Fruit fly (Drosophila melanogaster) whole organism, embryonic: ENCODE measurements around the gene CG8483.

ENCODE experiments used
- B-H2 ChIP-seq: fragments of 200-800 bp; sonication (Bioruptor generic); optimal IDR thresholded peaks from 2 replicates; lab custom pipeline; 2018; ENCODE audit warnings: missing biosample characterization, mild to moderate bottlenecking, missing genetic modification characterization
- Bdp1 ChIP-seq: fragments of 200-800 bp; sonication (Bioruptor generic); optimal IDR thresholded peaks from 3 replicates; lab custom pipeline; 2016; ENCODE audit warnings: missing biosample characterization, missing genetic modification characterization
- CG10654 ChIP-seq: fragments of 200-800 bp; sonication (Bioruptor generic); optimal IDR thresholded peaks from 2 replicates; lab custom pipeline; 2016; ENCODE audit warnings: missing biosample characterization, missing genetic modification characterization
- CG11696 ChIP-seq: fragments of 200-800 bp; sonication (Bioruptor generic); IDR thresholded peaks from 2 replicates; pipeline ENCODE4 v1.3.6; 2022; ENCODE audit warnings: missing biosample characterization, missing genetic modification characterization
- CG11723 ChIP-seq: fragments of 200-800 bp; sonication (Bioruptor generic); optimal IDR thresholded peaks from 2 replicates; lab custom pipeline; 2017; ENCODE audit warnings: missing biosample characterization, mild to moderate bottlenecking, missing genetic modification characterization
- CG16815 ChIP-seq: fragments of 200-800 bp; sonication (Bioruptor generic); optimal IDR thresholded peaks from 3 replicates; lab custom pipeline; 2017; ENCODE audit warnings: missing biosample characterization, mild to moderate bottlenecking, missing genetic modification characterization
- CG16863 ChIP-seq: fragments of 200-800 bp; sonication (Bioruptor generic); optimal IDR thresholded peaks from 3 replicates; lab custom pipeline; 2016; ENCODE audit warnings: missing biosample characterization, missing genetic modification characterization
- CG17186 ChIP-seq: fragments of 200-800 bp; sonication (Bioruptor generic); optimal IDR thresholded peaks from 3 replicates; lab custom pipeline; 2017; ENCODE audit warnings: missing biosample characterization, missing genetic modification reagents, missing genetic modification characterization
- CG17328 ChIP-seq: fragments of 200-800 bp; sonication (Bioruptor generic); IDR thresholded peaks from 2 replicates; pipeline ENCODE4 v1.3.6; 2022; ENCODE audit warnings: missing biosample characterization, missing genetic modification characterization
- CG18476 ChIP-seq: fragments of 200-800 bp; sonication (Bioruptor generic); optimal IDR thresholded peaks from 2 replicates; lab custom pipeline; 2016; ENCODE audit warnings: missing biosample characterization, mild to moderate bottlenecking, missing genetic modification characterization
- CG18599 ChIP-seq: fragments of 200-800 bp; sonication (Bioruptor generic); optimal IDR thresholded peaks from 3 replicates; lab custom pipeline; 2017; ENCODE audit warnings: missing biosample characterization, missing genetic modification characterization, mild to moderate bottlenecking, moderate library complexity, missing genetic modification reagents
- CG5245 ChIP-seq: fragments of 200-800 bp; sonication (Bioruptor generic); optimal IDR thresholded peaks from 3 replicates; lab custom pipeline; 2016; ENCODE audit warnings: missing biosample characterization, missing genetic modification characterization
- CG9797 ChIP-seq: fragments of 200-800 bp; sonication (Bioruptor generic); optimal IDR thresholded peaks from 3 replicates; lab custom pipeline; 2018; ENCODE audit warnings: missing biosample characterization, mild to moderate bottlenecking, missing genetic modification characterization
- CG9932 ChIP-seq: fragments of 200-800 bp; sonication (Bioruptor generic); IDR thresholded peaks from 2 replicates; pipeline ENCODE4 v1.3.6; 2022; ENCODE audit warnings: missing biosample characterization, missing genetic modification characterization
- Eip74EF ChIP-seq, 2 experiments: fragments of 200-800 bp in 1 of 2; fragments of >200 bp in 1 of 2; sonication (Bioruptor generic) in 1 of 2; optimal IDR thresholded peaks; 2 replicates each; lab custom pipeline; 2017 to 2019; ENCODE audit warnings: missing biosample characterization in 2 of 2, missing genetic modification characterization in 2 of 2, mild to moderate bottlenecking in 1 of 2, moderate library complexity in 1 of 2
- Hr3 ChIP-seq: fragments of 200-800 bp; sonication (Bioruptor generic); optimal IDR thresholded peaks from 3 replicates; lab custom pipeline; 2016; ENCODE audit warnings: missing biosample characterization, missing genetic modification characterization
- MBD-R2 ChIP-seq: fragments of 200-800 bp; sonication (Bioruptor generic); IDR thresholded peaks from 2 replicates; pipeline ENCODE4 v1.3.6; 2022; ENCODE audit warnings: missing biosample characterization, missing genetic modification characterization
- Mad ChIP-seq: fragments of 200-800 bp; sonication (Bioruptor generic); optimal IDR thresholded peaks from 2 replicates; lab custom pipeline; 2016; ENCODE audit warnings: missing biosample characterization, missing genetic modification characterization
- Med ChIP-seq: fragments of 200-800 bp; sonication (Bioruptor generic); peaks from one replicate; lab custom pipeline; 2016; ENCODE audit warnings: missing biosample characterization, missing genetic modification characterization, mild to moderate bottlenecking, inconsistent platforms, moderate library complexity
- NFAT ChIP-seq: fragments of 200-800 bp; sonication (Bioruptor generic); IDR thresholded peaks from 2 replicates; pipeline ENCODE4 v1.3.6; 2022; ENCODE audit warnings: missing biosample characterization, missing genetic modification characterization
- NK7.1 ChIP-seq: fragments of 200-800 bp; sonication (Bioruptor generic); optimal IDR thresholded peaks from 3 replicates; lab custom pipeline; 2016; ENCODE audit warnings: missing biosample characterization, missing genetic modification characterization
- Neu2 ChIP-seq: fragments of 200-800 bp; sonication (Bioruptor generic); optimal IDR thresholded peaks from 3 replicates; lab custom pipeline; 2016; ENCODE audit warnings: missing biosample characterization, missing genetic modification characterization, borderline replicate concordance
- Pdp1 ChIP-seq, 2 experiments: fragments of 200-800 bp; sonication (Bioruptor generic); optimal IDR thresholded peaks; 3 replicates each; lab custom pipeline; 2016; ENCODE audit warnings: missing biosample characterization in 2 of 2, missing genetic modification characterization in 2 of 2, mild to moderate bottlenecking in 1 of 2, moderate library complexity in 1 of 2
- Ravus ChIP-seq: fragments of 200-800 bp; sonication (Bioruptor generic); IDR thresholded peaks from 2 replicates; pipeline ENCODE4 v1.3.6; 2022; ENCODE audit warnings: missing biosample characterization, missing genetic modification characterization
- Sox100B ChIP-seq: fragments of 200-800 bp; sonication (Bioruptor generic); optimal IDR thresholded peaks from 3 replicates; lab custom pipeline; 2018; ENCODE audit warnings: missing biosample characterization, mild to moderate bottlenecking, missing genetic modification characterization
- Sox102F ChIP-seq: fragments of 200-800 bp; sonication (Bioruptor generic); optimal IDR thresholded peaks from 2 replicates; lab custom pipeline; 2018; ENCODE audit warnings: missing biosample characterization, mild to moderate bottlenecking, missing genetic modification characterization, moderate library complexity
- Usf ChIP-seq: fragments of 200-800 bp; sonication (Bioruptor generic); optimal IDR thresholded peaks from 2 replicates; lab custom pipeline; 2017; ENCODE audit warnings: missing genotype, missing biosample characterization, missing genetic modification characterization
- ac ChIP-seq: fragments of 200-800 bp; sonication (Bioruptor generic); optimal IDR thresholded peaks from 3 replicates; lab custom pipeline; 2017; ENCODE audit warnings: missing biosample characterization, mild to moderate bottlenecking, missing genetic modification characterization
- cad ChIP-seq: fragments of >200 bp; optimal IDR thresholded peaks from 2 replicates; lab custom pipeline; 2017; ENCODE audit warnings: missing biosample characterization, missing genetic modification characterization
- cas ChIP-seq: fragments of 200-800 bp; sonication (Bioruptor generic); IDR thresholded peaks from 2 replicates; pipeline ENCODE4 v1.3.6; 2022; ENCODE audit warnings: missing biosample characterization, missing genetic modification characterization
- caup ChIP-seq: fragments of 200-800 bp; sonication (Bioruptor generic); optimal IDR thresholded peaks from 3 replicates; lab custom pipeline; 2017; ENCODE audit warnings: missing biosample characterization, mild to moderate bottlenecking, missing genetic modification characterization, moderate library complexity; ENCODE audit not compliant: severe bottlenecking
- ci ChIP-seq: fragments of 200-800 bp; sonication (Bioruptor generic); IDR thresholded peaks from 3 replicates; pipeline ENCODE4 v1.3.6; 2022; ENCODE audit warnings: missing biosample characterization, missing genetic modification characterization
- croc ChIP-seq: fragments of 200-800 bp; sonication (Bioruptor generic); conservative IDR thresholded peaks from 3 replicates; pipeline ENCODE4 v1.3.6; 2022; ENCODE audit warnings: missing biosample characterization, missing genetic modification characterization
- dati ChIP-seq: fragments of 200-800 bp; sonication (Bioruptor generic); IDR thresholded peaks from 2 replicates; pipeline ENCODE4 v1.3.6; 2022; ENCODE audit warnings: missing biosample characterization, missing genetic modification characterization
- gem ChIP-seq: fragments of 200-800 bp; sonication (Bioruptor generic); optimal IDR thresholded peaks from 2 replicates; lab custom pipeline; 2019; ENCODE audit warnings: missing biosample characterization, mild to moderate bottlenecking, missing genetic modification characterization, moderate library complexity
- grau ChIP-seq: fragments of 200-800 bp; optimal IDR thresholded peaks from 3 replicates; lab custom pipeline; 2019; ENCODE audit warnings: missing biosample characterization, mild to moderate bottlenecking, missing genetic modification characterization, moderate library complexity
- gro ChIP-seq: fragments of 200-800 bp; sonication (Bioruptor generic); optimal IDR thresholded peaks from 2 replicates; lab custom pipeline; 2016; ENCODE audit warnings: missing biosample characterization, missing genetic modification characterization
- gt ChIP-seq: fragments of 200-800 bp; sonication (Bioruptor generic); IDR thresholded peaks from 2 replicates; pipeline ENCODE4 v1.3.6; 2022; ENCODE audit warnings: missing biosample characterization, missing genetic modification characterization
- h ChIP-seq: fragments of >200 bp; optimal IDR thresholded peaks from 2 replicates; lab custom pipeline; 2017
- kah ChIP-seq: fragments of 200-800 bp; sonication (Bioruptor generic); optimal IDR thresholded peaks from 2 replicates; lab custom pipeline; 2018; ENCODE audit warnings: missing biosample characterization, mild to moderate bottlenecking, missing genetic modification characterization
- lbe ChIP-seq: fragments of 200-800 bp; sonication (Bioruptor generic); optimal IDR thresholded peaks from 2 replicates; lab custom pipeline; 2016; ENCODE audit warnings: missing biosample characterization, mild to moderate bottlenecking, missing genetic modification characterization
- prd ChIP-seq, 3 experiments: fragments of >200 bp in 2 of 3; fragments of 200-800 bp in 1 of 3; sonication (Bioruptor generic) in 1 of 3; optimal IDR thresholded peaks in 2 of 3; IDR thresholded peaks in 1 of 3; 2 replicates in 2 of 3; 3 replicates in 1 of 3; pipeline versions ENCODE4 v1.3.6 to Lab custom; 2017 to 2022; ENCODE audit warnings: missing biosample characterization in 1 of 3, missing genetic modification characterization in 1 of 3
- row ChIP-seq: fragments of 200-800 bp; sonication (Bioruptor generic); IDR thresholded peaks from 3 replicates; pipeline ENCODE4 v1.3.6; 2022; ENCODE audit warnings: missing biosample characterization, missing genetic modification characterization
- sens ChIP-seq: fragments of 200-800 bp; sonication (Bioruptor generic); peaks from one replicate; lab custom pipeline; 2016; ENCODE audit warnings: missing biosample characterization, missing genetic modification characterization
- sim ChIP-seq: fragments of 200-800 bp; sonication (Bioruptor generic); IDR thresholded peaks from 2 replicates; pipeline ENCODE4 v1.3.6; 2022; ENCODE audit warnings: missing biosample characterization, missing genetic modification characterization
- sima ChIP-seq: fragments of 200-800 bp; sonication (Bioruptor generic); optimal IDR thresholded peaks from 2 replicates; lab custom pipeline; 2016; ENCODE audit warnings: missing biosample characterization, missing genetic modification characterization
- slbo ChIP-seq: fragments of 200-800 bp; sonication (Bioruptor generic); IDR thresholded peaks from 2 replicates; pipeline ENCODE4 v1.3.6; 2022; ENCODE audit warnings: missing biosample characterization, missing genetic modification characterization
- unpg ChIP-seq: fragments of 200-800 bp; sonication (Bioruptor generic); optimal IDR thresholded peaks from 3 replicates; lab custom pipeline; 2018; ENCODE audit warnings: missing biosample characterization, mild to moderate bottlenecking, missing genetic modification characterization, moderate library complexity
- wdn ChIP-seq: fragments of 200-800 bp; sonication (Bioruptor generic); IDR thresholded peaks from 2 replicates; pipeline ENCODE4 v1.3.6; 2022; ENCODE audit warnings: missing biosample characterization, missing genetic modification characterization

The CG8483 gene

DNA sequence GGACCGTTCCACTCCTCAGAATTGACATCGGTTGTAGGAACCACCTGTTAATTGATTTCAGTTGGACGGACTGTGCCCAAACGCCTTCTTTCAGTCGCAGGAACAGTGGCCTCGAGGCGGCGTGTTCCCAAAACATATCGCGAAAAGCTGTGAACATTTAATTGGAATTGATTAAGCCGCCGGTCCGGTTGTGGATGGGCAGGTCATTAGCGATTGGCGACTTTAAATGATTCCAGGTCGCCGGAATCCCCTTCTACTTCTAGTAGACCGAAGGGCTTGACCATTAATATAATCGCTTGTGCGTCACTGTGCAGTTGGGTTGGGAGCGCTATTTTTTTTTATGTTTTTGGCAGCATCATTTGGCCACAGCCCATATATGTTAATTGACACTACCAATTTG lies 7.6 kb upstream of the CG8483 start (continued):
- TF ChIP-seq row (GFP tag; lab: Robert Waterston, UW) = 0 out of 3 replicates have a peak, but pooled peaks have one; percentile 12
- peak; percentile 45 for TF ChIP-seq sens (GFP tag; lab: Kevin White, UChicago)
- TF ChIP-seq gem (tag; lab: Kevin White, UChicago) = peak; percentile 22
- peak; percentile 65 for TF ChIP-seq CG9932 (GFP tag; lab: Robert Waterston, UW)
- TF ChIP-seq Sox100B (GFP tag; lab: Kevin White, UChicago) = no peak
- peak; percentile 8 for TF ChIP-seq Sox102F
- peak; percentile 5 for TF ChIP-seq unpg (GFP tag; lab: Kevin White, UChicago)
- TF ChIP-seq CG5245 (GFP tag; lab: Kevin White, UChicago) = no peak
- TF ChIP-seq cas (GFP tag; lab: Robert Waterston, UW) = no peak
- TF ChIP-seq slbo (GFP tag; lab: Robert Waterston, UW) = 0 out of 2 replicates have a peak, but pooled peaks have one; percentile 33
- peak; percentile 49 for TF ChIP-seq Med
- TF ChIP-seq MBD-R2 (GFP tag; lab: Robert Waterston, UW) = no peak
- no peak for TF ChIP-seq NK7.1 (GFP tag; lab: Kevin White, UChicago)

DNA sequence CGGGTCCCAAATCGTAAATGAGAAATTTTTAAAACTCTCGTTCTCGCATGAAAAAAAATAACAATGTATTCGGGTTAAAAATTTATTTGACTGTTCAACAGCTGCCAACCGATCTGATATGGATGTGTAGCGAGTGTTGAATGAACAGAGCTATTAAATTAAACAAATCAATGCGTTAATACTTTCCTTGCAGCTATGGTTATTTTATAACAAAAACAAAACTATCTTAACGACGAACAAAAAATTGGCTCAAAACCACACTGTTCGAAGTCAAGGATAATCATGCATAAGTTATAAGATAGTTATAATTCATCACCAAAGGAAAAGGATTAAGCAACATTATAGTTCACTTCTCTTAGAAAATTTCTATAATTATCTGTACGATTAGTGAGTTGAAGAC lies 6.2 kb upstream of the CG8483 start, which contains the start of gene CG8476:
Gene CG8476, minus strand, starts transcription at position 101 of the 400 bp plus-strand sequence.
- TF ChIP-seq Hr3 (GFP tag; lab: Kevin White, UChicago) = no peak
- no peak for TF ChIP-seq Usf (GFP tag; lab: Kevin White, UChicago)
- no peak for TF ChIP-seq Ravus (GFP tag; lab: Robert Waterston, UW)
- no peak for TF ChIP-seq CG16863 (GFP tag; lab: Kevin White, UChicago)
- TF ChIP-seq B-H2 (GFP tag; lab: Kevin White, UChicago) = no peak
- no peak for TF ChIP-seq ci
- TF ChIP-seq lbe (GFP tag; lab: Kevin White, UChicago) = no peak
- no peak for TF ChIP-seq grau (tag; lab: Kevin White, UChicago)
- no peak for TF ChIP-seq h (lab: Kevin White, UChicago)
- TF ChIP-seq CG16815 (GFP tag; lab: Kevin White, UChicago) = no peak
- no peak for TF ChIP-seq CG11696 (GFP tag; lab: Robert Waterston, UW)

DNA sequence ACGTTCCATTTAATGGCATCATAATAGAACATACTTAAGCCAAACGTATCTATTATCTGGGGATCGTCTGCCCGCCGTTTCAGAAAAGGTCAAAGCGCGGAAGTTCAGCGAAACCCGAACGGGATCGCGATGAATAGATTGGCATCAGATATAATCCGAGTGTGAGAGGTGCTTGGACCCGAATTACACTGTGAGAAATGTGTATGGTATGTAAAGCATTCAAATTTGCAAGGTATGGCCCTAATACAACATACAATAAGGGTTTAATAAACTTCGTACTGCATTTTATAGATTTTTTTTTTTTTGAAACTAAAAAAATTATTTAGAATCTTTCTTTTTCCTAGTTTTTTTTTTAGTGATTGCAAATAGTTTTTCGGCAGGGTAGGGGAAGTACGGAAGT lies 4.5 kb upstream of the CG8483 start:
- TF ChIP-seq cad (GFP tag; lab: Kevin White, UChicago) = no peak
- TF ChIP-seq prd (optimal IDR thresholded peaks at IDR 0.05; lab: Kevin White, UChicago) = no peak
- TF ChIP-seq prd (GFP tag; IDR thresholded peaks at IDR 0.05; lab: Robert Waterston, UW) = peak; percentile 38; the same call in 1 of the 3 replicates
- no peak for TF ChIP-seq Mad (GFP tag; lab: Kevin White, UChicago)
- TF ChIP-seq Pdp1 (GFP tag; optimal IDR thresholded peaks at IDR 0.05; lab: Kevin White, UChicago) = no peak
- TF ChIP-seq gt (GFP tag; lab: Robert Waterston, UW) = no peak
- no peak for TF ChIP-seq CG17186 (GFP tag; lab: Kevin White, UChicago)
- no peak for TF ChIP-seq Neu2 (GFP tag; lab: Kevin White, UChicago)
- TF ChIP-seq sima (GFP tag; lab: Kevin White, UChicago) = no peak
- TF ChIP-seq Eip74EF (GFP tag; optimal IDR thresholded peaks at IDR 0.05; lab: Kevin White, UChicago) = no peak
- TF ChIP-seq sim (GFP tag; lab: Robert Waterston, UW) = no peak
- no peak for TF ChIP-seq CG18476
- no peak for TF ChIP-seq ac
- TF ChIP-seq NFAT = peak; percentile 58; the same call in 1 of the 2 replicates
- no peak for TF ChIP-seq wdn
- TF ChIP-seq dati (GFP tag; lab: Robert Waterston, UW) = no peak
- TF ChIP-seq kah (GFP tag; lab: Kevin White, UChicago) = no peak
- TF ChIP-seq Bdp1 = no peak
- TF ChIP-seq gro (GFP tag; lab: Kevin White, UChicago) = no peak
- no peak for TF ChIP-seq CG17328
- no peak for TF ChIP-seq CG10654 (GFP tag; lab: Kevin White, UChicago)
- TF ChIP-seq croc = no peak
- no peak for TF ChIP-seq CG9797 (GFP tag; lab: Kevin White, UChicago)
- no peak for TF ChIP-seq CG11723 (GFP tag; lab: Kevin White, UChicago)
- TF ChIP-seq caup (GFP tag; lab: Kevin White, UChicago) = no peak
- peak; percentile 21 for TF ChIP-seq CG18599 (GFP tag; lab: Kevin White, UChicago)
